Fruit fly (Drosophila melanogaster): ENCODE results near the gene REPTOR.
A peak's percentile ranks its signal among the peaks of the same experiment; 100 is the strongest.

REPTOR gene

dm6 chr3R:24582669-24582995, at the start of gene REPTOR (continued):
- TF ChIP-seq BtbVII (GFP tag; optimal IDR thresholded peaks at IDR 0.05) (peak; percentile 55), gsb (GFP tag; IDR thresholded peaks at IDR 0.05) (no peak), CG18476 (GFP tag; optimal IDR thresholded peaks at IDR 0.05) (no peak), CG5180 (GFP tag; optimal IDR thresholded peaks at IDR 0.05) (peak; percentile 7), CG8944 (GFP tag; optimal IDR thresholded peaks at IDR 0.05) (no peak), sr (GFP tag; IDR thresholded peaks at IDR 0.05) (no peak), CG10147 (GFP tag; optimal IDR thresholded peaks at IDR 0.05) (peak; percentile 16), gce (GFP tag; IDR thresholded peaks at IDR 0.05) (no peak), Sry-β (GFP tag; optimal IDR thresholded peaks at IDR 0.05) (no peak), Hr78 (GFP tag; optimal IDR thresholded peaks at IDR 0.05) (no peak), CG33557 (GFP tag; optimal IDR thresholded peaks at IDR 0.05) (peak; percentile 21), bcd (GFP tag; optimal IDR thresholded peaks at IDR 0.05) (no peak), Dref (GFP tag; IDR thresholded peaks at IDR 0.05) (no peak), CG4282 (GFP tag; optimal IDR thresholded peaks at IDR 0.05) (no peak), CG8924 (tag; optimal IDR thresholded peaks at IDR 0.05) (peak; percentile 49), Blimp-1 (GFP tag; optimal IDR thresholded peaks at IDR 0.05) (no peak), CG14710 (tag; optimal IDR thresholded peaks at IDR 0.05) (peak; percentile 45), CG16815 (GFP tag; optimal IDR thresholded peaks at IDR 0.05) (no peak), CG32767 (GFP tag; IDR thresholded peaks at IDR 0.05) (no peak), CkIIα-i1 (GFP tag; IDR thresholded peaks at IDR 0.05) (no peak), CG2875 (GFP tag; optimal IDR thresholded peaks at IDR 0.05) (no peak), knrl (GFP tag; IDR thresholded peaks at IDR 0.05; ENCODE audit: partially characterized antibody) (no peak), CG18262 (tag; optimal IDR thresholded peaks at IDR 0.05) (peak; percentile 36), CG12219 (GFP tag; optimal IDR thresholded peaks at IDR 0.05) (peak; percentile 13), CG2199 (GFP tag; IDR thresholded peaks at IDR 0.05) (no peak), cad (GFP tag; optimal IDR thresholded peaks at IDR 0.05) (no peak), CG11560 (tag; IDR thresholded peaks at IDR 0.05) (no peak), Hmr (GFP tag; optimal IDR thresholded peaks at IDR 0.05) (peak; percentile 68), ranshi (GFP tag; IDR thresholded peaks at IDR 0.05) (no peak), grn (GFP tag; optimal IDR thresholded peaks at IDR 0.05) (no peak), CG3995 (GFP tag; optimal IDR thresholded peaks at IDR 0.05) (peak; percentile 6), CG9609 (GFP tag; optimal IDR thresholded peaks at IDR 0.05) (no peak), CG10654 (GFP tag; optimal IDR thresholded peaks at IDR 0.05) (no peak), eve (GFP tag; optimal IDR thresholded peaks at IDR 0.05) (no peak), CG13424 (tag; optimal IDR thresholded peaks at IDR 0.05) (peak; percentile 11), ewg (GFP tag; optimal IDR thresholded peaks at IDR 0.05) (no peak), sna (GFP tag; IDR thresholded peaks at IDR 0.05; ENCODE audit: partially characterized antibody) (no peak), HmgZ (tag; optimal IDR thresholded peaks at IDR 0.05) (peak; percentile 54), CG1792 (GFP tag; optimal IDR thresholded peaks at IDR 0.05) (no peak), CG10543 (GFP tag; optimal IDR thresholded peaks at IDR 0.05) (peak; percentile 75), crp (GFP tag; optimal IDR thresholded peaks at IDR 0.05) (peak in 1 of 2 experiments; percentile 35), CG18764 (GFP tag; optimal IDR thresholded peaks at IDR 0.05) (no peak), HHEX (GFP tag; optimal IDR thresholded peaks at IDR 0.05) (peak; percentile 57), vnd (GFP tag; IDR thresholded peaks at IDR 0.05; ENCODE audit: partially characterized antibody) (no peak), wdn (GFP tag; IDR thresholded peaks at IDR 0.05) (no peak), mld (GFP tag; IDR thresholded peaks at IDR 0.05; ENCODE audit: partially characterized antibody) (no peak), Tbp (GFP tag; optimal IDR thresholded peaks at IDR 0.05) (no peak), CG18619 (GFP tag; optimal IDR thresholded peaks at IDR 0.05) (peak; percentile 37), vvl (GFP tag; IDR thresholded peaks at IDR 0.05) (no peak), CG1603 (tag; optimal IDR thresholded peaks at IDR 0.05) (peak; percentile 58), Six4 (GFP tag; optimal IDR thresholded peaks at IDR 0.05) (no peak)
